Worm (Caenorhabditis elegans) whole organism, L3 larva: ENCODE measurements around the gene ckb-4.

Experiments
- R02D3.7 ChIP-seq: fragments of 150-350 bp; optimal IDR thresholded peaks from 2 replicates; lab custom pipeline; 2014; ENCODE audit warnings: missing biosample characterization, missing genetic modification characterization
- ZK546.5 ChIP-seq: sonication (generic microtip); optimal IDR thresholded peaks from 2 replicates; lab custom pipeline; 2017; ENCODE audit warnings: missing biosample characterization, missing genetic modification characterization
- aly-2 ChIP-seq: fragments of 150-350 bp; optimal IDR thresholded peaks from 2 replicates; lab custom pipeline; 2014; ENCODE audit warnings: missing biosample characterization, missing genetic modification characterization
- ama-1 ChIP-seq: fragments of 150-350 bp; optimal IDR thresholded peaks from 2 replicates; lab custom pipeline; 2018
- ceh-16 ChIP-seq: sonication (generic microtip); optimal IDR thresholded peaks from 2 replicates; lab custom pipeline; 2017; ENCODE audit warnings: missing biosample characterization, missing genetic modification characterization
- ceh-28 ChIP-seq: fragments of 150-350 bp; optimal IDR thresholded peaks from 2 replicates; lab custom pipeline; 2014; ENCODE audit warnings: missing biosample characterization, missing genetic modification reagents, missing genetic modification characterization
- ceh-82 ChIP-seq: fragments of 150-350 bp; optimal IDR thresholded peaks from 2 replicates; lab custom pipeline; 2014; ENCODE audit warnings: missing biosample characterization, missing genetic modification characterization
- ceh-9 ChIP-seq: sonication (generic microtip); optimal IDR thresholded peaks from 2 replicates; lab custom pipeline; 2018; ENCODE audit warnings: missing biosample characterization, missing genetic modification characterization
- daf-12 ChIP-seq: fragments of 150-350 bp; optimal IDR thresholded peaks from 2 replicates; lab custom pipeline; 2014; ENCODE audit warnings: missing biosample characterization, missing genetic modification reagents, missing genetic modification characterization
- egl-27 ChIP-seq: sonication (generic microtip); optimal IDR thresholded peaks from 4 replicates; lab custom pipeline; 2017; ENCODE audit warnings: missing biosample characterization, missing genetic modification reagents, missing genetic modification characterization
- egl-5 ChIP-seq: fragments of 150-350 bp; optimal IDR thresholded peaks from 2 replicates; lab custom pipeline; 2017; ENCODE audit warnings: missing biosample characterization, missing genetic modification reagents, missing genetic modification characterization, inconsistent platforms
- elt-1 ChIP-seq: fragments of 150-350 bp; optimal IDR thresholded peaks from 2 replicates; lab custom pipeline; 2014; ENCODE audit warnings: missing biosample characterization, missing genetic modification characterization
- elt-2 ChIP-seq: sonication (generic microtip); optimal IDR thresholded peaks from 2 replicates; lab custom pipeline; 2016; ENCODE audit warnings: missing genetic modification reagents, mild to moderate bottlenecking, missing genetic modification characterization, missing compliant biosample characterization
- elt-3 ChIP-seq, 3 experiments: fragments of 150-350 bp in 1 of 3; sonication (generic microtip) in 2 of 3; optimal IDR thresholded peaks; 2 replicates in 2 of 3; 4 replicates in 1 of 3; lab custom pipeline; 2014 to 2017; ENCODE audit warnings: missing biosample characterization in 3 of 3, missing genetic modification characterization in 3 of 3
- eor-1 ChIP-seq, 2 experiments: fragments of 150-350 bp; optimal IDR thresholded peaks; 2 replicates each; lab custom pipeline; 2014 to 2018; ENCODE audit warnings: missing biosample characterization in 2 of 2, missing genetic modification characterization in 2 of 2
- fkh-10 ChIP-seq: sonication (generic microtip); optimal IDR thresholded peaks from 2 replicates; lab custom pipeline; 2017; ENCODE audit warnings: missing biosample characterization, missing genetic modification reagents, missing genetic modification characterization
- fkh-2 ChIP-seq: fragments of 150-350 bp; optimal IDR thresholded peaks from 2 replicates; lab custom pipeline; 2014; ENCODE audit warnings: missing biosample characterization, missing genetic modification reagents, missing genetic modification characterization
- fos-1 ChIP-seq: fragments of 150-350 bp; optimal IDR thresholded peaks from 2 replicates; lab custom pipeline; 2014; ENCODE audit warnings: missing biosample characterization, missing genetic modification characterization
- hmg-11 ChIP-seq: sonication (generic microtip); optimal IDR thresholded peaks from 2 replicates; lab custom pipeline; 2016; ENCODE audit warnings: missing genetic modification characterization, missing compliant biosample characterization
- jun-1 ChIP-seq: fragments of 150-350 bp; optimal IDR thresholded peaks from 2 replicates; lab custom pipeline; 2014; ENCODE audit warnings: missing biosample characterization, missing genetic modification reagents, missing genetic modification characterization
- lin-15B ChIP-seq: fragments of 150-350 bp; optimal IDR thresholded peaks from 2 replicates; lab custom pipeline; 2014; ENCODE audit warnings: missing biosample characterization, missing genetic modification characterization
- lin-39 ChIP-seq: fragments of 150-350 bp; optimal IDR thresholded peaks from 2 replicates; lab custom pipeline; 2018; ENCODE audit warnings: missing biosample characterization, missing genetic modification reagents, missing genetic modification characterization
- lsy-12 ChIP-seq: sonication (generic microtip); optimal IDR thresholded peaks from 2 replicates; lab custom pipeline; 2016; ENCODE audit warnings: mild to moderate bottlenecking, missing genetic modification characterization, missing compliant biosample characterization
- mdl-1 ChIP-seq: fragments of 150-350 bp; optimal IDR thresholded peaks from 2 replicates; lab custom pipeline; 2014; ENCODE audit warnings: missing biosample characterization, missing genetic modification characterization
- mml-1 ChIP-seq: fragments of 150-350 bp; sonication (generic microtip); optimal IDR thresholded peaks from 3 replicates; lab custom pipeline; 2014; ENCODE audit warnings: missing biosample characterization, missing genetic modification characterization
- nfya-1 ChIP-seq: sonication (generic microtip); optimal IDR thresholded peaks from 2 replicates; lab custom pipeline; 2017; ENCODE audit warnings: missing genetic modification characterization, mild to moderate bottlenecking, missing compliant biosample characterization, antibody characterized with exemption, moderate library complexity; ENCODE audit not compliant: insufficient read depth
- nhr-12 ChIP-seq: fragments of 150-350 bp; optimal IDR thresholded peaks from 2 replicates; lab custom pipeline; 2014; ENCODE audit warnings: missing biosample characterization, missing genetic modification characterization
- nhr-23 ChIP-seq: fragments of 150-350 bp; optimal IDR thresholded peaks from 2 replicates; lab custom pipeline; 2014; ENCODE audit warnings: missing biosample characterization, missing genetic modification reagents, missing genetic modification characterization
- nhr-237 ChIP-seq: fragments of 150-350 bp; optimal IDR thresholded peaks from 2 replicates; lab custom pipeline; 2014; ENCODE audit warnings: missing biosample characterization, missing genetic modification characterization
- nhr-25 ChIP-seq: sonication (generic microtip); optimal IDR thresholded peaks from 2 replicates; lab custom pipeline; 2017; ENCODE audit warnings: missing biosample characterization, missing genetic modification characterization
- nhr-28 ChIP-seq: fragments of 150-350 bp; optimal IDR thresholded peaks from 2 replicates; lab custom pipeline; 2014; ENCODE audit warnings: missing biosample characterization, missing genetic modification characterization
- nhr-43 ChIP-seq: sonication (generic microtip); optimal IDR thresholded peaks from 2 replicates; lab custom pipeline; 2016; ENCODE audit warnings: mild to moderate bottlenecking, missing genetic modification characterization, missing compliant biosample characterization; ENCODE audit not compliant: poor library complexity, severe bottlenecking
- nhr-67 ChIP-seq: fragments of 150-350 bp; optimal IDR thresholded peaks from 2 replicates; lab custom pipeline; 2014; ENCODE audit warnings: missing biosample characterization, missing genetic modification characterization
- nhr-76 ChIP-seq: fragments of 150-350 bp; sonication (generic microtip); optimal IDR thresholded peaks from 5 replicates; lab custom pipeline; 2014; ENCODE audit warnings: missing biosample characterization, missing genetic modification characterization
- nhr-77 ChIP-seq: fragments of 150-350 bp; optimal IDR thresholded peaks from 2 replicates; lab custom pipeline; 2014; ENCODE audit warnings: missing biosample characterization, missing genetic modification characterization
- pha-4 ChIP-seq: fragments of 150-350 bp; optimal IDR thresholded peaks from 2 replicates; lab custom pipeline; 2014; ENCODE audit warnings: missing biosample characterization, missing genetic modification reagents, missing genetic modification characterization
- pqm-1 ChIP-seq: fragments of 150-350 bp; optimal IDR thresholded peaks from 2 replicates; lab custom pipeline; 2017; ENCODE audit warnings: missing biosample characterization, missing genetic modification characterization, inconsistent platforms
- sea-2 ChIP-seq: fragments of 150-350 bp; sonication (generic microtip); optimal IDR thresholded peaks from 4 replicates; lab custom pipeline; 2014; ENCODE audit warnings: missing biosample characterization, missing genetic modification reagents, missing genetic modification characterization
- skn-1 ChIP-seq: fragments of 150-350 bp; optimal IDR thresholded peaks from 2 replicates; lab custom pipeline; 2014; ENCODE audit warnings: missing biosample characterization, missing genetic modification characterization
- snpc-4 ChIP-seq: fragments of 150-350 bp; optimal IDR thresholded peaks from 2 replicates; lab custom pipeline; 2014; ENCODE audit warnings: missing biosample characterization, missing genetic modification characterization
- tbx-2 ChIP-seq: sonication (generic microtip); optimal IDR thresholded peaks from 2 replicates; lab custom pipeline; 2016; ENCODE audit warnings: mild to moderate bottlenecking, missing genetic modification characterization, missing compliant biosample characterization
- unc-39 ChIP-seq: sonication (generic microtip); optimal IDR thresholded peaks from 4 replicates; lab custom pipeline; 2017; ENCODE audit warnings: missing biosample characterization, missing genetic modification characterization
- unc-62 ChIP-seq: fragments of 150-350 bp; sonication (generic microtip); optimal IDR thresholded peaks from 4 replicates; lab custom pipeline; 2014; ENCODE audit warnings: missing biosample characterization, missing genetic modification reagents, missing genetic modification characterization
- ztf-11 ChIP-seq: fragments of 150-350 bp; optimal IDR thresholded peaks from 2 replicates; lab custom pipeline; 2014; ENCODE audit warnings: missing biosample characterization, missing genetic modification characterization
- ztf-4 ChIP-seq: fragments of 150-350 bp; optimal IDR thresholded peaks from 2 replicates; lab custom pipeline; 2014; ENCODE audit warnings: missing biosample characterization, missing genetic modification characterization

ckb-4 gene

ce11 chrV:2133512-2133911, 24.3 kb upstream of the ckb-4 start:
- no peak for TF ChIP-seq nhr-12 (tag; lab: Kevin White, UChicago)
- no peak for TF ChIP-seq sea-2 (GFP tag; lab: Kevin White, UChicago)
- TF ChIP-seq daf-12 (tag; lab: Kevin White, UChicago): no peak
- no peak for TF ChIP-seq lin-15B (tag; lab: Kevin White, UChicago)
- TF ChIP-seq egl-27 (tag; lab: Kevin White, UChicago): no peak
- TF ChIP-seq lin-39 (tag; lab: Kevin White, UChicago): peak; percentile 74
- no peak for TF ChIP-seq ceh-9 (tag; lab: Kevin White, UChicago)
- peak; percentile 7 for TF ChIP-seq tbx-2 (tag; lab: Kevin White, UChicago)
- TF ChIP-seq nhr-237 (tag; lab: Kevin White, UChicago): no peak
- peak; percentile 50 for TF ChIP-seq pha-4 (tag; lab: Kevin White, UChicago)
- TF ChIP-seq nfya-1 (tag; lab: Kevin White, UChicago): peak; percentile 86
- TF ChIP-seq lsy-12 (tag; lab: Kevin White, UChicago): no peak
- TF ChIP-seq nhr-77: no peak
- peak; percentile 11 for TF ChIP-seq pqm-1 (tag; lab: Kevin White, UChicago)
- TF ChIP-seq nhr-43: no peak
- TF ChIP-seq unc-62 (GFP tag; lab: Kevin White, UChicago): no peak
- no peak for TF ChIP-seq ztf-4
- TF ChIP-seq ceh-28 (tag; lab: Kevin White, UChicago): no peak
- no peak for TF ChIP-seq nhr-76 (tag; lab: Kevin White, UChicago)
- TF ChIP-seq aly-2 (tag; lab: Kevin White, UChicago): no peak
- no peak for TF ChIP-seq R02D3.7 (tag; lab: Kevin White, UChicago)
- no peak for TF ChIP-seq ZK546.5 (tag; lab: Kevin White, UChicago)
- peak; percentile 5 for TF ChIP-seq elt-2
- no peak for TF ChIP-seq skn-1 (tag; lab: Kevin White, UChicago)
- TF ChIP-seq mml-1 (tag; lab: Kevin White, UChicago): peak; percentile 93
- TF ChIP-seq eor-1 (tag; optimal IDR thresholded peaks at IDR 0.05; lab: Kevin White, UChicago): no peak
- no peak for TF ChIP-seq unc-39 (tag; lab: Kevin White, UChicago)
- no peak for TF ChIP-seq elt-1 (tag; lab: Kevin White, UChicago)
- TF ChIP-seq ceh-16 (tag; lab: Kevin White, UChicago): no peak
- TF ChIP-seq fos-1 (tag; lab: Kevin White, UChicago): no peak
- no peak for TF ChIP-seq nhr-67 (tag; lab: Kevin White, UChicago)
- no peak for TF ChIP-seq ama-1 (lab: Kevin White, UChicago)
- peak; percentile 80 for TF ChIP-seq hmg-11 (tag; lab: Kevin White, UChicago)
- TF ChIP-seq fkh-2: no peak
- TF ChIP-seq fkh-10 (GFP tag; lab: Kevin White, UChicago): peak; percentile 68
- TF ChIP-seq ceh-82 (tag; lab: Kevin White, UChicago): no peak
- TF ChIP-seq nhr-25: no peak
- no peak for TF ChIP-seq nhr-28 (tag; lab: Kevin White, UChicago)
- peak; percentile 28 for TF ChIP-seq jun-1 (tag; lab: Kevin White, UChicago)
- TF ChIP-seq nhr-23: no peak
- peak; percentile 42 for TF ChIP-seq egl-5 (tag; lab: Kevin White, UChicago)
- TF ChIP-seq ztf-11 (tag; lab: Kevin White, UChicago): no peak
- TF ChIP-seq elt-3 (tag; optimal IDR thresholded peaks at IDR 0.05; lab: Kevin White, UChicago): no peak
- TF ChIP-seq mdl-1 (tag; lab: Kevin White, UChicago): peak; percentile 49
- peak; percentile 50 for TF ChIP-seq snpc-4 (tag; lab: Kevin White, UChicago)

ce11 chrV:2132675-2133074, 23.4 kb upstream of the ckb-4 start:
- TF ChIP-seq hmg-11 (tag; lab: Kevin White, UChicago): peak; percentile 12
- TF ChIP-seq nhr-25: no peak
- no peak for TF ChIP-seq ceh-16 (tag; lab: Kevin White, UChicago)
